Fruit fly (Drosophila melanogaster) whole organism, embryonic: ENCODE data around the gene CG13062.

Experiments
- Bgb ChIP-seq: fragments of 200-800 bp; sonication (Bioruptor generic); IDR thresholded peaks from 2 replicates; pipeline ENCODE4 v1.3.6; 2022; ENCODE audit warnings: missing biosample characterization, missing genetic modification characterization; ENCODE audit not compliant: partially characterized antibody
- CG11247 ChIP-seq: fragments of 200-800 bp; sonication (Bioruptor generic); IDR thresholded peaks from 2 replicates; pipeline ENCODE4 v1.3.6; 2022; ENCODE audit warnings: missing biosample characterization, missing genetic modification characterization
- CG15696 ChIP-seq: fragments of 200-800 bp; sonication (Bioruptor generic); optimal IDR thresholded peaks from 2 replicates; lab custom pipeline; 2019; ENCODE audit warnings: missing biosample characterization, mild to moderate bottlenecking, missing genetic modification characterization, moderate library complexity
- Oli ChIP-seq: fragments of 200-800 bp; sonication (Bioruptor generic); optimal IDR thresholded peaks from 2 replicates; lab custom pipeline; 2018; ENCODE audit warnings: missing biosample characterization, mild to moderate bottlenecking, missing genetic modification characterization, moderate library complexity
- Pdp1 ChIP-seq, 2 experiments: fragments of 200-800 bp; sonication (Bioruptor generic); optimal IDR thresholded peaks; 3 replicates each; lab custom pipeline; 2016; ENCODE audit warnings: missing biosample characterization in 2 of 2, missing genetic modification characterization in 2 of 2, mild to moderate bottlenecking in 1 of 2, moderate library complexity in 1 of 2
- dpn ChIP-seq, 2 experiments: fragments of 200-800 bp; sonication (Bioruptor generic); optimal IDR thresholded peaks; 3 replicates each; lab custom pipeline; 2016; ENCODE audit warnings: missing biosample characterization in 2 of 2, missing genetic modification characterization in 2 of 2

- no peak for TF ChIP-seq Bgb (GFP tag; lab: Robert Waterston, UW)
- no peak for TF ChIP-seq CG15696 (tag; lab: Kevin White, UChicago)
- no peak for TF ChIP-seq CG11247 (GFP tag; lab: Robert Waterston, UW)
- TF ChIP-seq Pdp1 (GFP tag; optimal IDR thresholded peaks at IDR 0.05; lab: Kevin White, UChicago) = no peak
- TF ChIP-seq Oli (tag; lab: Kevin White, UChicago) = no peak
- TF ChIP-seq dpn (GFP tag; optimal IDR thresholded peaks at IDR 0.05; lab: Kevin White, UChicago) = no peak
Measured at dm6 chr3L:16349686-16350085, 35.6 kb downstream of the CG13062 start.
